Worm (Caenorhabditis elegans): ENCODE measurements around the gene apc-17.

The apc-17 gene

ce11 chrII:11103052-11103451, 4.9 kb upstream of the apc-17 start (continued):
- TF ChIP-seq ceh-16 (tag; optimal IDR thresholded peaks at IDR 0.05) (no peak), pqm-1 (tag; optimal IDR thresholded peaks at IDR 0.05) (peak; percentile 29), eor-1 (tag; optimal IDR thresholded peaks at IDR 0.05) (no peak), ceh-82 (tag; optimal IDR thresholded peaks at IDR 0.05) (no peak), unc-39 (tag; optimal IDR thresholded peaks at IDR 0.05) (no peak), nhr-237 (tag; optimal IDR thresholded peaks at IDR 0.05) (no peak), snpc-4 (tag; optimal IDR thresholded peaks at IDR 0.05) (peak; percentile 49), mml-1 (tag; optimal IDR thresholded peaks at IDR 0.05) (no peak), zag-1 (tag; optimal IDR thresholded peaks at IDR 0.05) (no peak), pha-4 (tag; optimal IDR thresholded peaks at IDR 0.05) (peak; percentile 84), lsy-12 (tag; optimal IDR thresholded peaks at IDR 0.05) (no peak)

- TF ChIP-seq nhr-23 (tag; optimal IDR thresholded peaks at IDR 0.05) (no peak), hmg-11 (tag; optimal IDR thresholded peaks at IDR 0.05) (no peak), unc-62 (GFP tag; optimal IDR thresholded peaks at IDR 0.05) (no peak), eor-1 (tag; optimal IDR thresholded peaks at IDR 0.05) (no peak), snpc-4 (tag; optimal IDR thresholded peaks at IDR 0.05) (no peak), elt-2 (tag; optimal IDR thresholded peaks at IDR 0.05) (no peak), nhr-67 (tag; optimal IDR thresholded peaks at IDR 0.05) (no peak)
These were observed 4.3 kb upstream of the apc-17 start, which contains the start of gene C09H10.5 for ce11 chrII:11103657-11104056. TSS of gene C09H10.5 (minus strand) at chrII:11103757.

ce11 chrII:11104162-11104561, 3.8 kb upstream of the apc-17 start, which contains the start of gene C09H10.9:
TSS of gene C09H10.9 (plus strand) at chrII:11104462.
- TF ChIP-seq mml-1 (tag; optimal IDR thresholded peaks at IDR 0.05) (no peak), snpc-4 (tag; optimal IDR thresholded peaks at IDR 0.05) (no peak), nhr-77 (tag; optimal IDR thresholded peaks at IDR 0.05) (no peak), hmg-11 (tag; optimal IDR thresholded peaks at IDR 0.05) (no peak), ceh-16 (tag; optimal IDR thresholded peaks at IDR 0.05) (no peak), pqm-1 (tag; optimal IDR thresholded peaks at IDR 0.05) (no peak), lin-15B (tag; optimal IDR thresholded peaks at IDR 0.05) (no peak), lin-39 (tag; optimal IDR thresholded peaks at IDR 0.05) (no peak), ZK546.5 (tag; optimal IDR thresholded peaks at IDR 0.05) (no peak), ceh-28 (tag; optimal IDR thresholded peaks at IDR 0.05) (no peak)

ce11 chrII:11105981-11106711, 1.8 kb upstream of the apc-17 start, which contains the start of gene nasp-1:
TSS of gene nasp-1 (plus strand) at chrII:11106612.
- TF ChIP-seq ceh-9 (tag; optimal IDR thresholded peaks at IDR 0.05) (no peak), fkh-2 (tag; optimal IDR thresholded peaks at IDR 0.05) (no peak), nfya-1 (tag; optimal IDR thresholded peaks at IDR 0.05; ENCODE audit: insufficient read depth) (peak; percentile 24), nhr-76 (tag; optimal IDR thresholded peaks at IDR 0.05) (no peak), nhr-67 (tag; optimal IDR thresholded peaks at IDR 0.05) (no peak), nhr-28 (tag; optimal IDR thresholded peaks at IDR 0.05) (no peak), ama-1 (optimal IDR thresholded peaks at IDR 0.05) (no peak), jun-1 (tag; optimal IDR thresholded peaks at IDR 0.05) (no peak), snpc-4 (tag; optimal IDR thresholded peaks at IDR 0.05) (no peak), pha-4 (tag; optimal IDR thresholded peaks at IDR 0.05) (peak; percentile 6), nhr-25 (tag; optimal IDR thresholded peaks at IDR 0.05) (no peak)

- no peak for TF ChIP-seq ceh-82 (tag; optimal IDR thresholded peaks at IDR 0.05)
- TF ChIP-seq egl-5 (tag; optimal IDR thresholded peaks at IDR 0.05) = no peak
- no peak for TF ChIP-seq ceh-9 (tag; optimal IDR thresholded peaks at IDR 0.05)
- no peak for TF ChIP-seq nfya-1 (tag; optimal IDR thresholded peaks at IDR 0.05; ENCODE audit: insufficient read depth)
- no peak for TF ChIP-seq elt-1 (tag; optimal IDR thresholded peaks at IDR 0.05)
- TF ChIP-seq elt-2 (tag; optimal IDR thresholded peaks at IDR 0.05) = no peak
- no peak for TF ChIP-seq ztf-4 (tag; optimal IDR thresholded peaks at IDR 0.05)
- no peak for TF ChIP-seq nhr-237 (tag; optimal IDR thresholded peaks at IDR 0.05)
- no peak for TF ChIP-seq tbx-2 (tag; optimal IDR thresholded peaks at IDR 0.05)
- TF ChIP-seq R02D3.7 (tag; optimal IDR thresholded peaks at IDR 0.05) = no peak
- no peak for TF ChIP-seq zag-1 (tag; optimal IDR thresholded peaks at IDR 0.05)
- no peak for TF ChIP-seq ceh-16 (tag; optimal IDR thresholded peaks at IDR 0.05)
- TF ChIP-seq egl-27 (tag; optimal IDR thresholded peaks at IDR 0.05) = no peak
- TF ChIP-seq snpc-4 (tag; optimal IDR thresholded peaks at IDR 0.05) = no peak
- no peak for TF ChIP-seq hmg-11 (tag; optimal IDR thresholded peaks at IDR 0.05)
- no peak for TF ChIP-seq jun-1 (tag; optimal IDR thresholded peaks at IDR 0.05)
- TF ChIP-seq elt-3 (tag; optimal IDR thresholded peaks at IDR 0.05) = no peak
- TF ChIP-seq unc-39 (tag; optimal IDR thresholded peaks at IDR 0.05) = no peak
- no peak for TF ChIP-seq fkh-2 (tag; optimal IDR thresholded peaks at IDR 0.05)
These were observed 2.5 kb downstream of the apc-17 start for ce11 chrII:11110419-11110818.

Measured in whole organism, L3 larva.